Fruit fly (Drosophila melanogaster) S2 (cell line): ENCODE measurements around the gene CG33985.

ENCODE experiments used
- CG8478 ChIP-seq: fragments of >200 bp; optimal IDR thresholded peaks from 2 replicates; lab custom pipeline; 2018
- CTCF ChIP-seq, 2 experiments: fragments of >200 bp; optimal IDR thresholded peaks; 2 replicates each; lab custom pipeline; 2018

- TF ChIP-seq CG8478 (no peak), CTCF (optimal IDR thresholded peaks at IDR 0.05; lab: Kevin White, UChicago) (no peak)
Observed at dm6 chr3L:15547187-15547790, 20.7 kb upstream of the CG33985 start.
